Fruit fly (Drosophila melanogaster): ENCODE data around the gene bbg.

Gene bbg

DNA sequence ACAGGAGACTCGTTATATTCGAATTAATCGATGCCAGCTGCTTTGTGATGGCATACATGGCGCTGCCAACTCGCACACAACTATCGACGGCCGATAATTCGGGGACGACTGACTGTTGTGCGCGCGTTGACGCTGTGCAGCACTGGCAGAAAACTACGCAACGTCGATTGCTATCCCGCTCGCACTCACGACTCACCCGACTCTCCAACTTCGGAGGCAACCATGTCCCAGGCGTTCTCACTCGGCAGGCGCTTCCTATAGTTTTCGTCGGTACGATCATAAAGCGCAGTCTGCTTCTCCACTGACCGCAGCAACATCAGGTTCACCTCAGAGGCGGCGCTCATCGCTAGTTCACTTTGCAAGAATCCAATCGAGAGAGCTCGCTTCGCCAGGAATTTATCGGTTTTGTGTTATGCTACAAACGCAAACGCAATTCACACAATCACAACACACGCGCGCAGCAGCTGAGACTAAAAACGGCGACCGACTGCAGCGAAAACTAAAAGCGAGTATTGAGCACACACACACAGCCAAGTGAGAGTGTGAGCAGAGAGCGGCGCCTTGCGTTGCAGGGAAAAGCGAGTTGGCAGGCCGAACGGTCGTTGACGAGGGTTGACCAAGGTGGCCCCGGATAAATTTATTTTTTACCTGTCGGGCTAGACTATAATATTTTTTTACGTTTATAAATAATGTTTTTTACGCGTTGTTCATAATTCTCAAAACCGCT, 126.5 kb downstream of the bbg start, which contains the start of gene stwl:
Gene stwl, minus strand, starts transcription at position 521 of the 727 bp plus-strand sequence.
- TF ChIP-seq ttk (optimal IDR thresholded peaks at IDR 0.05), result no peak
- TF ChIP-seq Sin3A (optimal IDR thresholded peaks at IDR 0.05), result no peak
- TF ChIP-seq Myc (optimal IDR thresholded peaks at IDR 0.05), result no peak
- no peak for TF ChIP-seq h (optimal IDR thresholded peaks at IDR 0.05)
- TF ChIP-seq psq (optimal IDR thresholded peaks at IDR 0.05), result no peak

- TF ChIP-seq Sin3A (optimal IDR thresholded peaks at IDR 0.05) (no peak), ttk (optimal IDR thresholded peaks at IDR 0.05) (no peak), h (optimal IDR thresholded peaks at IDR 0.05) (no peak), psq (optimal IDR thresholded peaks at IDR 0.05) (no peak), Myc (optimal IDR thresholded peaks at IDR 0.05) (no peak), insv (optimal IDR thresholded peaks at IDR 0.05) (no peak)
Measured at dm6 chr3L:14408734-14409133, 127.3 kb downstream of the bbg start.

dm6 chr3L:14406613-14407012, 129.5 kb downstream of the bbg start:
- no peak for TF ChIP-seq Myc (optimal IDR thresholded peaks at IDR 0.05)
- no peak for TF ChIP-seq ttk (optimal IDR thresholded peaks at IDR 0.05)
- no peak for TF ChIP-seq Sin3A (optimal IDR thresholded peaks at IDR 0.05)
- no peak for TF ChIP-seq insv (optimal IDR thresholded peaks at IDR 0.05)
- TF ChIP-seq h (optimal IDR thresholded peaks at IDR 0.05), result no peak
- no peak for TF ChIP-seq psq (optimal IDR thresholded peaks at IDR 0.05)

DNA sequence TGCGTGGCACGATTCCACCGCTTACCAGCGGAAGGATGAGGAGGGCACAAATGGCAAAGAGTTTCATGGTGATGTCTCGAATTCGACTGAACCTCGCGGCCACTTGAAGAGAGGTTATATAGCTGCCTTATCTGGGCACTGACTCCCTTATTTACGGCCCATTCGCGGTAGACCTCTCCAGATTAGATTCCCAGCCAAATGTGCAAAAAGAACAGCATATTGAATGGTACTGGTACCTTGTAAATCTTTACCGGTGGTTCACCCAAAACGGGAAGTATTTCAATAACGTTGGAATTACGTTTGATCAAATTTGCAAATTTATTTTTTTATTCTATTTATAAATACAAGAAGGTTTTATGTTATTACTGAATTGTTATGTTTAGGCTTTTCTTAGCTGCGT, 133.4 kb downstream of the bbg start, which contains the start of gene CG3868:
Gene CG3868, minus strand, starts transcription at position 94 of the 400 bp plus-strand sequence.
- TF ChIP-seq psq (optimal IDR thresholded peaks at IDR 0.05) (no peak), Sin3A (optimal IDR thresholded peaks at IDR 0.05) (no peak), insv (optimal IDR thresholded peaks at IDR 0.05) (no peak)

DNA sequence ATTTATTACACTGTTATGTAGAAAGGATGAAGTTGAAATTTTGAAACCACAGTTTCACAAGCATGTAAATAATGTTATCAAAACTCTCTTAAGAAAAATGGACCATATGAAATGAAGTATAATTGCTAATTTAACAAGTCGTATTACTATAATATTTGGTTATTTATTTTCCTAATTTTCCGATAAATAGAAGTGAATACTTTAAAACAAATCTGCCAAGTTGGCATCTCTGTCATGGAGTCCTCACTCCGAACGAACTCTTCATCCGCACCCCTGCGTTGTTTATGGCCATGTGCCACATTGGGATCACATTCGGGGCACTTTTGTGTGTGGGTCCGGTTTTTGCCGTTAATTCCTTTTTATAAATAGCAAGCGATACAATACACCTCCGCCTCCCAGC, 136.2 kb downstream of the bbg start:
- no peak for TF ChIP-seq ttk (optimal IDR thresholded peaks at IDR 0.05)
- TF ChIP-seq insv (optimal IDR thresholded peaks at IDR 0.05), result no peak
- no peak for TF ChIP-seq h (optimal IDR thresholded peaks at IDR 0.05)
- TF ChIP-seq Sin3A (optimal IDR thresholded peaks at IDR 0.05), result no peak
- TF ChIP-seq Myc (optimal IDR thresholded peaks at IDR 0.05), result no peak
- TF ChIP-seq psq (optimal IDR thresholded peaks at IDR 0.05), result no peak

DNA sequence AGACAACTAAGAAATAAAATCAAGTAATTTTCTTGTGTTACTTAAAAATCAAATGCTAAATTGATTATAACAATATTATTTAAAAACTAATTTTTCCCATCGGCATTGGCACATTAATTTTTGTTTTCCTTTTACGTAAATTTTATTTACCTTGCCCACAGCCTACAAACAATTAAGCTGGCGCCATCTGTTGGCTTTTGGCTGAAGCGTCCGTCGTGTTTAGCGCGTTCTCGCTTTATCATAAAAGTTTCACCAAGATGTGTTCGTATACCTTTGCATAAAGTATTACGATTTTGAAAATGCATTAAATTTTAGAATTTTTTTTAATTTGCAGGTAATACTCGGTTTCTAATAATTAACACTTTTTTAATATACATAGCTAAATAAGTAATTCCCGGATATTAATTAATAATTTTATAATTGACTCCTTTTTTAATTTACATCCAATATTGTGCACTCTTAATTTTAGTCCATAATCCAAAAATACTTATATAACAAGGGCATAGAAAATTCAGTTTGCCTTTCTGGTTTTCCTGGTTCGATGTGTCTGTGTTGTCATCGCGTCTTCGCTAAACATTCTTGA, 139.0 kb downstream of the bbg start:
- TF ChIP-seq psq (optimal IDR thresholded peaks at IDR 0.05) (no peak), insv (optimal IDR thresholded peaks at IDR 0.05) (no peak), Myc (optimal IDR thresholded peaks at IDR 0.05) (no peak), h (optimal IDR thresholded peaks at IDR 0.05) (no peak), ttk (optimal IDR thresholded peaks at IDR 0.05) (no peak), Sin3A (optimal IDR thresholded peaks at IDR 0.05) (no peak)

dm6 chr3L:14389242-14389641, 146.8 kb downstream of the bbg start:
- no peak for TF ChIP-seq Sin3A (optimal IDR thresholded peaks at IDR 0.05)
- TF ChIP-seq insv (optimal IDR thresholded peaks at IDR 0.05), result no peak
- no peak for TF ChIP-seq h (optimal IDR thresholded peaks at IDR 0.05)
- no peak for TF ChIP-seq ttk (optimal IDR thresholded peaks at IDR 0.05)
- TF ChIP-seq Myc (optimal IDR thresholded peaks at IDR 0.05), result no peak
- no peak for TF ChIP-seq psq (optimal IDR thresholded peaks at IDR 0.05)

- TF ChIP-seq ttk (optimal IDR thresholded peaks at IDR 0.05), result no peak
- TF ChIP-seq psq (optimal IDR thresholded peaks at IDR 0.05), result no peak
- no peak for TF ChIP-seq h (optimal IDR thresholded peaks at IDR 0.05)
- no peak for TF ChIP-seq insv (optimal IDR thresholded peaks at IDR 0.05)
- TF ChIP-seq Myc (optimal IDR thresholded peaks at IDR 0.05), result no peak
- no peak for TF ChIP-seq Sin3A (optimal IDR thresholded peaks at IDR 0.05)
Measured at dm6 chr3L:14381523-14381922, 154.6 kb downstream of the bbg start, which contains the start of gene CG43120. CG43120 (plus strand) TSS chr3L:14381913.

dm6 chr3L:14375863-14376262, 160.2 kb downstream of the bbg start:
- TF ChIP-seq Sin3A (optimal IDR thresholded peaks at IDR 0.05) (no peak), Myc (optimal IDR thresholded peaks at IDR 0.05) (no peak), ttk (optimal IDR thresholded peaks at IDR 0.05) (no peak), h (optimal IDR thresholded peaks at IDR 0.05) (no peak), insv (optimal IDR thresholded peaks at IDR 0.05) (no peak), psq (optimal IDR thresholded peaks at IDR 0.05) (no peak)

DNA sequence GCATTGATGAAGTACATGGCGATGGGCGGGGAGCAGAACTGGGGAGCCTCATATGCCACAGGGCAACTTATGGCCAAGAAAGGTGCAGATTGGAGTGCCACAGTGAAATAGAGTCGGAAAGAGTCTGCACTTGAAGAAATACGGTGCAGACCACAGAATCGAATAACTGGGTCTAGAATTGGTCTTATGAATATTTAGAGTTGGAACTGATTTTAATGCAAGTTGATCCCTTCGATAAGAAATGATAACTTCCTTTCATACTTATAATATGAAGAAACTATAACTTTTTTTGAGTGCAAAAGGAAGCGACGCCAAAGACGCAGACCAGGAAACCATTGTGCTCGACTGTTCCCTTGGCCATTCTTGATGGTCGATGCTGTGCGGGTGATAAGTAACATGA, 161.6 kb downstream of the bbg start:
- no peak for TF ChIP-seq Sin3A (optimal IDR thresholded peaks at IDR 0.05)

DNA sequence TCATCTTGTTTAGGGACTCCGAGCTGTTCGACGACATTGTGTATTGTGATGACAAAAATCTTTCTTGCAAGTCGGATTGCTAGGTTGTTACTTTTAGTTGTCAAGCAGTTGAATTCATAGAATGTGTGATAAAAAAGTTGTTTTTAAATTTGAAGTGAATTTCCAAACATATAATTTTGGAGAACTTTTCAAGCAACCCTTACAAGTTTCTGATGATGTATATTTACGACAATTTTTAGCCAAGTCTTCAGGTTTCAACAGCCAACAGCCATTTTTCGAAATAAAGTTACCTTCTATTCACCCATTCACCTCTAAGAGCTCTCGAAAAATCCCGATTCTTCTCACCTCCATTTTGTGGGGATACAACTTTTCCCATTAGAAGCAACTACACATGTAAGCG, 166.5 kb downstream of the bbg start, which contains the start of gene CG13481:
Gene CG13481, minus strand, starts transcription at position 101 of the 400 bp plus-strand sequence.
- TF ChIP-seq ttk (optimal IDR thresholded peaks at IDR 0.05) (no peak), Myc (optimal IDR thresholded peaks at IDR 0.05) (no peak), h (optimal IDR thresholded peaks at IDR 0.05) (no peak), insv (optimal IDR thresholded peaks at IDR 0.05) (no peak), psq (optimal IDR thresholded peaks at IDR 0.05) (no peak), Sin3A (optimal IDR thresholded peaks at IDR 0.05) (no peak)

dm6 chr3L:14366124-14366523, 170.0 kb downstream of the bbg start:
- TF ChIP-seq Sin3A (optimal IDR thresholded peaks at IDR 0.05), result no peak

DNA sequence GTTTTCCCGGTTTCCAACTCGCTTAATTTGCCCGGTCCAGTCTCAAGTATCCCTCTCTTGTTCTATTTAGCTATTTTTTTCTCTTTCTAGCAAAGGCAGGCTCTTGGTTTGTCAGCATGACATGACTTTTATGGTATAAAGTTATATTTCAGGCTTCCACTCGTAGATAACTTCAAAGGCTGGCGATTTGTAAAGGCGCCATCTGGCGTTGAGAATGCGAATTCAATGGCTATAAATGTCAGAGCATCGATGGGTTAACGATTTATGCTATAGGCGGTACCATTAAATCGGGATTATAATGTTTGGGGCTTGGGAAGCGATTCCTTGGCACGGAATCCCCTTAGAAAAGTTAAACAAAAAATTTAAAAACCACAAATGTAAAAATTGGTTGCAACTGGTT, 170.6 kb downstream of the bbg start:
- TF ChIP-seq h (optimal IDR thresholded peaks at IDR 0.05), result no peak
- no peak for TF ChIP-seq psq (optimal IDR thresholded peaks at IDR 0.05)
- no peak for TF ChIP-seq Sin3A (optimal IDR thresholded peaks at IDR 0.05)

Measured in Kc167 (cell line).